Fruit fly (Drosophila melanogaster) whole organism, embryonic: ENCODE data around the gene CG7550.

Experiments used
- Ada2b ChIP-seq: fragments of 200-800 bp; sonication (Bioruptor generic); IDR thresholded peaks from 2 replicates; pipeline ENCODE4 v1.3.6; 2022; ENCODE audit warnings: missing biosample characterization, missing genetic modification characterization
- Asciz ChIP-seq: fragments of 200-800 bp; sonication (Bioruptor generic); optimal IDR thresholded peaks from 2 replicates; lab custom pipeline; 2017; ENCODE audit warnings: missing biosample characterization, mild to moderate bottlenecking, missing genetic modification characterization, missing genetic modification reagents
- Bteb2 ChIP-seq: fragments of 200-800 bp; sonication (Bioruptor generic); optimal IDR thresholded peaks from 2 replicates; lab custom pipeline; 2016; ENCODE audit warnings: missing biosample characterization, missing genetic modification characterization
- CG10209 ChIP-seq: fragments of 200-800 bp; sonication (Bioruptor generic); optimal IDR thresholded peaks from 3 replicates; lab custom pipeline; 2017; ENCODE audit warnings: missing biosample characterization, mild to moderate bottlenecking, missing genetic modification characterization, missing genetic modification reagents
- CG11093 ChIP-seq: fragments of 200-800 bp; sonication (Bioruptor generic); IDR thresholded peaks from 3 replicates; pipeline ENCODE4 v1.3.6; 2022; ENCODE audit warnings: missing biosample characterization, missing genetic modification characterization
- CG11723 ChIP-seq: fragments of 200-800 bp; sonication (Bioruptor generic); optimal IDR thresholded peaks from 2 replicates; lab custom pipeline; 2017; ENCODE audit warnings: missing biosample characterization, mild to moderate bottlenecking, missing genetic modification characterization
- CG12104 ChIP-seq: fragments of 200-800 bp; sonication (Bioruptor generic); optimal IDR thresholded peaks from 3 replicates; lab custom pipeline; 2016; ENCODE audit warnings: missing biosample characterization, missing genetic modification characterization
- CG14050 ChIP-seq: fragments of 200-800 bp; sonication (Bioruptor generic); IDR thresholded peaks from 3 replicates; pipeline ENCODE4 v1.3.6; 2022; ENCODE audit warnings: missing biosample characterization, missing genetic modification characterization
- CG15696 ChIP-seq: fragments of 200-800 bp; sonication (Bioruptor generic); optimal IDR thresholded peaks from 2 replicates; lab custom pipeline; 2019; ENCODE audit warnings: missing biosample characterization, mild to moderate bottlenecking, missing genetic modification characterization, moderate library complexity
- CG17359 ChIP-seq: fragments of 200-800 bp; sonication (Bioruptor generic); optimal IDR thresholded peaks from 3 replicates; lab custom pipeline; 2018; ENCODE audit warnings: missing biosample characterization, mild to moderate bottlenecking, missing genetic modification characterization, moderate library complexity
- CG17802 ChIP-seq: fragments of 200-800 bp; sonication (Bioruptor generic); optimal IDR thresholded peaks from 2 replicates; lab custom pipeline; 2018; ENCODE audit warnings: missing biosample characterization, mild to moderate bottlenecking, missing genetic modification characterization, moderate library complexity
- CG30403 ChIP-seq: fragments of 200-800 bp; sonication (Bioruptor generic); optimal IDR thresholded peaks from 3 replicates; lab custom pipeline; 2016; ENCODE audit warnings: missing biosample characterization, missing genetic modification characterization
- CG33213 ChIP-seq: fragments of 200-800 bp; sonication (Bioruptor generic); optimal IDR thresholded peaks from 3 replicates; lab custom pipeline; 2016; ENCODE audit warnings: missing biosample characterization, missing genetic modification characterization
- CG4282 ChIP-seq: fragments of 200-800 bp; sonication (Bioruptor generic); optimal IDR thresholded peaks from 2 replicates; lab custom pipeline; 2016; ENCODE audit warnings: missing biosample characterization, missing genetic modification characterization
- CG4404 ChIP-seq: fragments of 200-800 bp; sonication (Bioruptor generic); IDR thresholded peaks from 2 replicates; pipeline ENCODE4 v1.3.6; 2022; ENCODE audit warnings: missing biosample characterization, missing genetic modification characterization
- CG4730 ChIP-seq: fragments of 200-800 bp; sonication (Bioruptor generic); IDR thresholded peaks from 2 replicates; pipeline ENCODE4 v1.3.6; 2022; ENCODE audit warnings: missing biosample characterization, missing genetic modification characterization
- CG6254 ChIP-seq: fragments of 200-800 bp; sonication (Bioruptor generic); optimal IDR thresholded peaks from 3 replicates; lab custom pipeline; 2017; ENCODE audit warnings: mild to moderate bottlenecking, missing biosample characterization, missing genetic modification reagents, missing genetic modification characterization
- CG8359 ChIP-seq: fragments of 200-800 bp; sonication (Bioruptor generic); optimal IDR thresholded peaks from 2 replicates; lab custom pipeline; 2017; ENCODE audit warnings: missing biosample characterization, mild to moderate bottlenecking, missing genetic modification characterization, borderline replicate concordance
- CG8478 ChIP-seq: fragments of >200 bp; optimal IDR thresholded peaks from 2 replicates; lab custom pipeline; 2018
- Chrac-16 ChIP-seq: fragments of 200-800 bp; sonication (Bioruptor generic); optimal IDR thresholded peaks from 3 replicates; lab custom pipeline; 2016; ENCODE audit warnings: missing biosample characterization, missing genetic modification characterization
- CoRest ChIP-seq: fragments of 200-800 bp; sonication (Bioruptor generic); optimal IDR thresholded peaks from 3 replicates; lab custom pipeline; 2018; ENCODE audit warnings: missing biosample characterization, mild to moderate bottlenecking, missing genetic modification characterization, moderate library complexity
- Dip3 ChIP-seq: fragments of 200-800 bp; sonication (Bioruptor generic); optimal IDR thresholded peaks from 3 replicates; lab custom pipeline; 2016; ENCODE audit warnings: missing biosample characterization, missing genetic modification characterization
- Doc3 ChIP-seq: fragments of 200-800 bp; sonication (Bioruptor generic); IDR thresholded peaks from 3 replicates; pipeline ENCODE4 v1.3.6; 2022; ENCODE audit warnings: missing biosample characterization, missing genetic modification characterization; ENCODE audit not compliant: partially characterized antibody
- HLH54F ChIP-seq: fragments of 200-800 bp; sonication (Bioruptor generic); optimal IDR thresholded peaks from 3 replicates; lab custom pipeline; 2016; ENCODE audit warnings: missing biosample characterization, missing genetic modification characterization
- Hmr ChIP-seq: fragments of 200-800 bp; sonication (Bioruptor generic); optimal IDR thresholded peaks from 3 replicates; lab custom pipeline; 2017; ENCODE audit warnings: mild to moderate bottlenecking, missing biosample characterization, missing genetic modification reagents, missing genetic modification characterization
- Hr78 ChIP-seq, 2 experiments: fragments of 200-800 bp in 1 of 2; fragments of >200 bp in 1 of 2; sonication (Bioruptor generic) in 1 of 2; optimal IDR thresholded peaks; 2 replicates each; lab custom pipeline; 2017 to 2019; ENCODE audit warnings: missing biosample characterization in 2 of 2, missing genetic modification characterization in 2 of 2, mild to moderate bottlenecking in 1 of 2, moderate library complexity in 1 of 2
- MTF-1 ChIP-seq: fragments of 200-800 bp; sonication (Bioruptor generic); optimal IDR thresholded peaks from 2 replicates; lab custom pipeline; 2018; ENCODE audit warnings: missing biosample characterization, mild to moderate bottlenecking, missing genetic modification characterization, borderline replicate concordance
- Mad ChIP-seq: fragments of 200-800 bp; sonication (Bioruptor generic); optimal IDR thresholded peaks from 2 replicates; lab custom pipeline; 2016; ENCODE audit warnings: missing biosample characterization, missing genetic modification characterization
- Nf-YB ChIP-seq: fragments of 200-800 bp; sonication (Bioruptor generic); optimal IDR thresholded peaks from 3 replicates; lab custom pipeline; 2019; ENCODE audit warnings: missing biosample characterization, mild to moderate bottlenecking, missing genetic modification characterization, moderate library complexity
- NfI ChIP-seq: fragments of 200-800 bp; sonication (Bioruptor generic); optimal IDR thresholded peaks from 3 replicates; lab custom pipeline; 2018; ENCODE audit warnings: missing biosample characterization, mild to moderate bottlenecking, missing genetic modification characterization, moderate library complexity
- Pdp1 ChIP-seq, 2 experiments: fragments of 200-800 bp; sonication (Bioruptor generic); optimal IDR thresholded peaks; 3 replicates each; lab custom pipeline; 2016; ENCODE audit warnings: missing biosample characterization in 2 of 2, missing genetic modification characterization in 2 of 2, mild to moderate bottlenecking in 1 of 2, moderate library complexity in 1 of 2
- Ptx1 ChIP-seq: fragments of 200-800 bp; sonication (Bioruptor generic); IDR thresholded peaks from 2 replicates; pipeline ENCODE4 v1.3.6; 2022; ENCODE audit warnings: missing biosample characterization, missing genetic modification characterization
- Sin3A ChIP-seq: fragments of >200 bp; optimal IDR thresholded peaks from 2 replicates; lab custom pipeline; 2018
- Spps ChIP-seq: fragments of 200-800 bp; sonication (Bioruptor generic); optimal IDR thresholded peaks from 2 replicates; lab custom pipeline; 2018; ENCODE audit warnings: missing biosample characterization, mild to moderate bottlenecking, missing genetic modification characterization
- bigmax ChIP-seq: fragments of 200-800 bp; sonication (Bioruptor generic); optimal IDR thresholded peaks from 2 replicates; lab custom pipeline; 2018; ENCODE audit warnings: missing biosample characterization, mild to moderate bottlenecking, missing genetic modification characterization
- corto ChIP-seq: fragments of 200-800 bp; sonication (Bioruptor generic); optimal IDR thresholded peaks from 2 replicates; lab custom pipeline; 2016; ENCODE audit warnings: missing biosample characterization, mild to moderate bottlenecking, missing genetic modification characterization, moderate library complexity
- da ChIP-seq: fragments of 200-800 bp; sonication (Bioruptor generic); optimal IDR thresholded peaks from 2 replicates; lab custom pipeline; 2016; ENCODE audit warnings: missing biosample characterization, missing genetic modification characterization
- ewg ChIP-seq: fragments of 200-800 bp; sonication (Bioruptor generic); optimal IDR thresholded peaks from 3 replicates; lab custom pipeline; 2017; ENCODE audit warnings: mild to moderate bottlenecking, missing biosample characterization, missing genetic modification reagents, missing genetic modification characterization
- exex ChIP-seq: fragments of 200-800 bp; sonication (Bioruptor generic); optimal IDR thresholded peaks from 4 replicates; lab custom pipeline; 2018; ENCODE audit warnings: missing biosample characterization, mild to moderate bottlenecking, missing genetic modification characterization, moderate library complexity
- gsb ChIP-seq: fragments of 200-800 bp; sonication (Bioruptor generic); IDR thresholded peaks from 2 replicates; pipeline ENCODE4 v1.3.6; 2022; ENCODE audit warnings: missing biosample characterization, missing genetic modification characterization
- hkb ChIP-seq, 2 experiments: fragments of 200-800 bp in 1 of 2; fragments of >200 bp in 1 of 2; sonication (Bioruptor generic) in 1 of 2; IDR thresholded peaks in 1 of 2; optimal IDR thresholded peaks in 1 of 2; 2 replicates each; pipeline versions ENCODE4 v1.3.6 to Lab custom; 2017 to 2022; ENCODE audit warnings: missing biosample characterization in 1 of 2, missing genetic modification characterization in 1 of 2
- jing ChIP-seq: fragments of 200-800 bp; sonication (Bioruptor generic); optimal IDR thresholded peaks from 2 replicates; lab custom pipeline; 2018; ENCODE audit warnings: missing biosample characterization, mild to moderate bottlenecking, missing genetic modification characterization
- lilli ChIP-seq: fragments of 200-800 bp; sonication (Bioruptor generic); optimal IDR thresholded peaks from 3 replicates; lab custom pipeline; 2016; ENCODE audit warnings: missing biosample characterization, missing genetic modification characterization
- nom ChIP-seq: fragments of 200-800 bp; sonication (Bioruptor generic); optimal IDR thresholded peaks from 2 replicates; lab custom pipeline; 2017; ENCODE audit warnings: missing biosample characterization, missing genetic modification characterization, mild to moderate bottlenecking, moderate library complexity, missing genetic modification reagents
- org-1 ChIP-seq: fragments of 200-800 bp; sonication (Bioruptor generic); optimal IDR thresholded peaks from 2 replicates; lab custom pipeline; 2017; ENCODE audit warnings: missing biosample characterization, missing genetic modification characterization
- pita ChIP-seq: fragments of 200-800 bp; sonication (Bioruptor generic); optimal IDR thresholded peaks from 2 replicates; lab custom pipeline; 2017; ENCODE audit warnings: missing biosample characterization, mild to moderate bottlenecking, missing genetic modification characterization
- row ChIP-seq: fragments of 200-800 bp; sonication (Bioruptor generic); IDR thresholded peaks from 3 replicates; pipeline ENCODE4 v1.3.6; 2022; ENCODE audit warnings: missing biosample characterization, missing genetic modification characterization
- toy ChIP-seq: fragments of 200-800 bp; sonication (Bioruptor generic); IDR thresholded peaks from 2 replicates; pipeline ENCODE4 v1.3.6; 2022; ENCODE audit warnings: missing biosample characterization, missing genetic modification characterization
- trem ChIP-seq: fragments of 200-800 bp; optimal IDR thresholded peaks from 3 replicates; lab custom pipeline; 2019; ENCODE audit warnings: missing biosample characterization, mild to moderate bottlenecking, missing genetic modification characterization, moderate library complexity
- usp ChIP-seq: fragments of >200 bp; optimal IDR thresholded peaks from 2 replicates; lab custom pipeline; 2017; ENCODE audit warnings: missing biosample characterization, missing genetic modification characterization

The CG7550 gene

DNA sequence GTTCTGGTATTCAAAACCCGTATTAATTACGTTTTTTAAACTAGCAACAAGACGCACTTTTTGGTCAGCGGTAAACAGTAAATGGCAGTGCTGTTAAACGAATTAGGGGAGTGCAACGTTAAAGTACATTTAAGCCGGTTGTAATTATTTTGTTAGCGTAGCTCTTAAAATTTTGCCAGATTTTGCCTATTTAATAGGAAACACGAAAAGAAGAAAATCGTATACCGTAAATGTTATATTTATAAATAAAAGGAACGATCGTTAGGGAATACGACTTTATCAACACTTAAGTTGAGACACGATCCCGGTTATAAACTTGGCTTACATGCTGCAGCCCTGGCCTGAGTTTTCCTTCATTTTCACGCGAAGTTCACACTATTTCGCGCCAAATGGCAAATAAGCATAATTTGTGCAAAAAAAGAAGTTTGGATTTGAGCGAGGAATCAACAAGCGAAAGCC lies 13.1 kb upstream of the CG7550 start, which contains the start of the genes Setx and mus301 (continued):
- TF ChIP-seq CG15696 (peak; percentile 73), toy (GFP tag; lab: Robert Waterston, UW) (no peak), org-1 (GFP tag; lab: Kevin White, UChicago) (peak; percentile 5), Hmr (GFP tag; lab: Kevin White, UChicago) (peak; percentile 92), usp (no peak), CG6254 (GFP tag; lab: Kevin White, UChicago) (peak; percentile 48), lilli (GFP tag; lab: Kevin White, UChicago) (peak; percentile 92), hkb (optimal IDR thresholded peaks at IDR 0.05; lab: Kevin White, UChicago) (peak; percentile 92), hkb (GFP tag; IDR thresholded peaks at IDR 0.05; lab: Robert Waterston, UW) (peak; percentile 54; the same call in 1 of the 2 replicates), Pdp1 (GFP tag; optimal IDR thresholded peaks at IDR 0.05; lab: Kevin White, UChicago) (peak; percentile 82 to 88), pita (GFP tag; lab: Kevin White, UChicago) (peak; percentile 84), trem (peak; percentile 86), CG10209 (GFP tag; lab: Kevin White, UChicago) (peak; percentile 79), Mad (GFP tag; lab: Kevin White, UChicago) (peak; percentile 81), bigmax (GFP tag; lab: Kevin White, UChicago) (no peak), NfI (GFP tag; lab: Kevin White, UChicago) (peak; percentile 80), gsb (peak; percentile 59; the same call in 1 of the 2 replicates), CG14050 (GFP tag; lab: Robert Waterston, UW) (0 out of 3 replicates have a peak, but pooled peaks have one; percentile 10), Sin3A (lab: Kevin White, UChicago) (peak; percentile 94), ewg (GFP tag; lab: Kevin White, UChicago) (peak; percentile 66), Asciz (GFP tag; lab: Kevin White, UChicago) (peak; percentile 40), Doc3 (GFP tag; lab: Robert Waterston, UW) (no peak), CG11723 (GFP tag; lab: Kevin White, UChicago) (peak; percentile 64), row (peak; percentile 68), CG11093 (GFP tag; lab: Robert Waterston, UW) (peak; percentile 48; the same call in 1 of the 3 replicates), CG17802 (tag; lab: Kevin White, UChicago) (peak; percentile 35), CG4404 (GFP tag; lab: Robert Waterston, UW) (peak; percentile 75), Chrac-16 (GFP tag; lab: Kevin White, UChicago) (peak; percentile 84), CG8359 (GFP tag; lab: Kevin White, UChicago) (no peak), Ptx1 (GFP tag; lab: Robert Waterston, UW) (peak; percentile 79), corto (peak; percentile 11), exex (tag; lab: Kevin White, UChicago) (no peak), da (GFP tag; lab: Kevin White, UChicago) (peak; percentile 72), Hr78 (GFP tag; optimal IDR thresholded peaks at IDR 0.05; lab: Kevin White, UChicago) (no peak), Spps (tag; lab: Kevin White, UChicago) (peak; percentile 40), HLH54F (GFP tag; lab: Kevin White, UChicago) (peak; percentile 88), Bteb2 (GFP tag; lab: Kevin White, UChicago) (peak; percentile 89), CoRest (tag; lab: Kevin White, UChicago) (peak; percentile 89), CG4730 (GFP tag; lab: Robert Waterston, UW) (peak; percentile 36; the same call in 1 of the 2 replicates), Dip3 (GFP tag; lab: Kevin White, UChicago) (peak; percentile 91), CG12104 (GFP tag; lab: Kevin White, UChicago) (peak; percentile 66), Ada2b (GFP tag; lab: Robert Waterston, UW) (peak; percentile 58), CG30403 (GFP tag; lab: Kevin White, UChicago) (peak; percentile 91), CG4282 (GFP tag; lab: Kevin White, UChicago) (peak; percentile 83), CG17359 (tag; lab: Kevin White, UChicago) (no peak), CG8478 (lab: Kevin White, UChicago) (no peak), CG33213 (GFP tag; lab: Kevin White, UChicago) (peak; percentile 90), jing (peak; percentile 25), MTF-1 (no peak), nom (no peak), Nf-YB (peak; percentile 30)
